Worm (Caenorhabditis elegans) whole organism, midembryonic: ENCODE measurements around the gene Y39E4B.13.

Experiments
- T22C8.4 ChIP-seq: fragments of 200-800 bp; sonication (Bioruptor generic); IDR thresholded peaks from 2 replicates; pipeline ENCODE4 v1.3.6; 2022; ENCODE audit warnings: missing genetic modification characterization, missing compliant biosample characterization
- flt-1 ChIP-seq: fragments of 200-800 bp; sonication (Bioruptor generic); IDR thresholded peaks from 2 replicates; pipeline ENCODE4 v1.3.6; 2022; ENCODE audit warnings: missing genetic modification characterization, missing compliant biosample characterization
- med-1 ChIP-seq: sonication (generic microtip); optimal IDR thresholded peaks from 2 replicates; lab custom pipeline; 2017; ENCODE audit warnings: missing genetic modification characterization, mild to moderate bottlenecking, missing compliant biosample characterization, antibody characterized with exemption, missing genetic modification reagents; ENCODE audit not compliant: insufficient read depth
- ref-1 ChIP-seq: fragments of 200-800 bp; sonication (Bioruptor generic); conservative IDR thresholded peaks from 2 replicates; pipeline ENCODE4 v1.3.6; 2022; ENCODE audit warnings: missing genetic modification reagents, missing genetic modification characterization, missing compliant biosample characterization
- tab-1 ChIP-seq: fragments of 200-800 bp; sonication (Bioruptor generic); IDR thresholded peaks from 2 replicates; pipeline ENCODE4 v1.3.6; 2022; ENCODE audit warnings: missing genetic modification characterization, missing compliant biosample characterization
- ztf-23 ChIP-seq: fragments of 200-800 bp; sonication (Bioruptor generic); IDR thresholded peaks from 2 replicates; pipeline ENCODE4 v1.3.6; 2022; ENCODE audit warnings: missing genetic modification reagents, missing genetic modification characterization, missing compliant biosample characterization
- ztf-29 ChIP-seq: fragments of 200-800 bp; sonication (Bioruptor generic); IDR thresholded peaks from 2 replicates; pipeline ENCODE4 v1.3.6; 2022; ENCODE audit warnings: missing genetic modification reagents, missing genetic modification characterization, missing compliant biosample characterization

- TF ChIP-seq flt-1 (GFP tag; lab: Robert Waterston, UW), result no peak
- no peak for TF ChIP-seq med-1 (GFP tag; lab: Kevin White, UChicago)
- no peak for TF ChIP-seq T22C8.4 (GFP tag; lab: Robert Waterston, UW)
- no peak for TF ChIP-seq ztf-23 (GFP tag; lab: Robert Waterston, UW)
- TF ChIP-seq tab-1 (GFP tag; lab: Robert Waterston, UW), result no peak
- no peak for TF ChIP-seq ztf-29 (GFP tag; lab: Robert Waterston, UW)
- no peak for TF ChIP-seq ref-1 (GFP tag; lab: Robert Waterston, UW)
These were observed 14.6 kb downstream of the Y39E4B.13 start for ce11 chrIII:13105497-13105896.
